Worm (Caenorhabditis elegans) whole organism, L2 larva: ENCODE data around the gene natc-2.

Source experiments
- alr-1 ChIP-seq: fragments of 150-350 bp; optimal IDR thresholded peaks from 2 replicates; lab custom pipeline; 2014; ENCODE audit warnings: missing biosample characterization, missing genetic modification characterization
- aly-2 ChIP-seq: fragments of 150-350 bp; optimal IDR thresholded peaks from 2 replicates; lab custom pipeline; 2014; ENCODE audit warnings: missing biosample characterization, missing genetic modification characterization
- ama-1 ChIP-seq: fragments of 150-350 bp; optimal IDR thresholded peaks from 2 replicates; lab custom pipeline; 2018; ENCODE audit warnings: inconsistent platforms
- ceh-82 ChIP-seq: fragments of 150-350 bp; optimal IDR thresholded peaks from 2 replicates; lab custom pipeline; 2014; ENCODE audit warnings: missing biosample characterization, missing genetic modification characterization
- elt-1 ChIP-seq: fragments of 150-350 bp; optimal IDR thresholded peaks from 2 replicates; lab custom pipeline; 2014; ENCODE audit warnings: missing biosample characterization, missing genetic modification characterization
- fos-1 ChIP-seq: fragments of 150-350 bp; optimal IDR thresholded peaks from 2 replicates; lab custom pipeline; 2014; ENCODE audit warnings: missing biosample characterization, missing genetic modification characterization
- lin-11 ChIP-seq: fragments of 150-350 bp; sonication (generic microtip); optimal IDR thresholded peaks from 2 replicates; lab custom pipeline; 2014; ENCODE audit warnings: missing biosample characterization, missing genetic modification characterization, inconsistent platforms, mixed read lengths
- lin-39 ChIP-seq: fragments of 150-350 bp; optimal IDR thresholded peaks from 2 replicates; lab custom pipeline; 2014; ENCODE audit warnings: missing biosample characterization, missing genetic modification reagents, missing genetic modification characterization
- nhr-23 ChIP-seq: fragments of 150-350 bp; optimal IDR thresholded peaks from 2 replicates; lab custom pipeline; 2014; ENCODE audit warnings: missing biosample characterization, missing genetic modification reagents, missing genetic modification characterization
- nhr-237 ChIP-seq: fragments of 150-350 bp; optimal IDR thresholded peaks from 2 replicates; lab custom pipeline; 2014; ENCODE audit warnings: missing biosample characterization, missing genetic modification characterization
- nhr-25 ChIP-seq: fragments of 150-350 bp; sonication (generic microtip); optimal IDR thresholded peaks from 3 replicates; lab custom pipeline; 2014; ENCODE audit warnings: missing biosample characterization, missing genetic modification characterization
- nhr-6 ChIP-seq: fragments of 150-350 bp; optimal IDR thresholded peaks from 2 replicates; lab custom pipeline; 2014; ENCODE audit warnings: missing biosample characterization, missing genetic modification characterization
- unc-39 ChIP-seq: fragments of 150-350 bp; optimal IDR thresholded peaks from 2 replicates; lab custom pipeline; 2014; ENCODE audit warnings: missing biosample characterization, missing genetic modification characterization
- zag-1 ChIP-seq: fragments of 150-350 bp; optimal IDR thresholded peaks from 2 replicates; lab custom pipeline; 2014; ENCODE audit warnings: missing biosample characterization, missing genetic modification characterization

DNA sequence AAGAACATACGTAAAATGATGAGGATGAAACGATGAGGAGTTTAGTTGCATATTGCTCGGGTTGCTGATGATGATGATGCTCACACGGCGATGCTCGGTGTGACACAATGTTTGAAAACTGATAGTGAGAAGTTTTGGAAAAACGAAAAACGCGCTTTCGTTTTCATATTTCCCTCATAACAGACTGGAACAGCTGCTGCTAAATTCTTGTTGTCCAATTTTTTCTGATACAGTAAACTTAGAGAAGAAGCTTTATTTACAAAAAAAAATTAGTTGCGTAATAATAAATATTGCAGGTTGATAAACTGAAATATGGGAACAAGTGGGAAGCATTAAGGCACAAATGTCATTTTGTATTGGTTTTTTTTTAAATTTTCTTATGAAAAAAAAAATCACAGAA lies 50.7 kb downstream of the natc-2 start, which contains the start of gene ceh-33:
- no peak for TF ChIP-seq fos-1 (tag; lab: Kevin White, UChicago)
- no peak for TF ChIP-seq nhr-23 (tag; lab: Kevin White, UChicago)
- TF ChIP-seq nhr-25 (tag; lab: Kevin White, UChicago) = no peak
- no peak for TF ChIP-seq aly-2 (tag; lab: Kevin White, UChicago)
- TF ChIP-seq lin-11 = no peak
- no peak for TF ChIP-seq ceh-82 (tag; lab: Kevin White, UChicago)
- TF ChIP-seq lin-39 (tag; lab: Kevin White, UChicago) = no peak
- no peak for TF ChIP-seq ama-1 (lab: Kevin White, UChicago)
- no peak for TF ChIP-seq elt-1 (tag; lab: Kevin White, UChicago)
- TF ChIP-seq zag-1 (tag; lab: Kevin White, UChicago) = no peak
- no peak for TF ChIP-seq nhr-237 (tag; lab: Kevin White, UChicago)
- no peak for TF ChIP-seq alr-1 (tag; lab: Kevin White, UChicago)
- TF ChIP-seq unc-39 (tag; lab: Kevin White, UChicago) = no peak
- no peak for TF ChIP-seq nhr-6 (tag; lab: Kevin White, UChicago)
